Fruit fly (Drosophila melanogaster) whole organism, prepupa: ENCODE measurements around the gene CG7497.

Experiments used
- CG31627 ChIP-seq: fragments of 200-800 bp; sonication (Bioruptor generic); optimal IDR thresholded peaks from 3 replicates; lab custom pipeline; 2016; ENCODE audit warnings: missing biosample characterization, missing genetic modification characterization
- CG32006 ChIP-seq: fragments of 200-800 bp; sonication (Bioruptor generic); optimal IDR thresholded peaks from 3 replicates; lab custom pipeline; 2017; ENCODE audit warnings: missing biosample characterization, mild to moderate bottlenecking, missing genetic modification characterization
- CG6163 ChIP-seq: fragments of 200-800 bp; sonication (Bioruptor generic); IDR thresholded peaks from 3 replicates; pipeline ENCODE4 v1.3.6; 2022; ENCODE audit warnings: missing biosample characterization, missing genetic modification characterization
- CG6808 ChIP-seq: fragments of 200-800 bp; sonication (Bioruptor generic); optimal IDR thresholded peaks from 3 replicates; lab custom pipeline; 2017; ENCODE audit warnings: missing biosample characterization, missing genetic modification characterization, mild to moderate bottlenecking, moderate library complexity, missing genetic modification reagents
- topi ChIP-seq: fragments of 200-800 bp; sonication (Bioruptor generic); optimal IDR thresholded peaks from 3 replicates; lab custom pipeline; 2016; ENCODE audit warnings: missing biosample characterization, missing genetic modification characterization

DNA sequence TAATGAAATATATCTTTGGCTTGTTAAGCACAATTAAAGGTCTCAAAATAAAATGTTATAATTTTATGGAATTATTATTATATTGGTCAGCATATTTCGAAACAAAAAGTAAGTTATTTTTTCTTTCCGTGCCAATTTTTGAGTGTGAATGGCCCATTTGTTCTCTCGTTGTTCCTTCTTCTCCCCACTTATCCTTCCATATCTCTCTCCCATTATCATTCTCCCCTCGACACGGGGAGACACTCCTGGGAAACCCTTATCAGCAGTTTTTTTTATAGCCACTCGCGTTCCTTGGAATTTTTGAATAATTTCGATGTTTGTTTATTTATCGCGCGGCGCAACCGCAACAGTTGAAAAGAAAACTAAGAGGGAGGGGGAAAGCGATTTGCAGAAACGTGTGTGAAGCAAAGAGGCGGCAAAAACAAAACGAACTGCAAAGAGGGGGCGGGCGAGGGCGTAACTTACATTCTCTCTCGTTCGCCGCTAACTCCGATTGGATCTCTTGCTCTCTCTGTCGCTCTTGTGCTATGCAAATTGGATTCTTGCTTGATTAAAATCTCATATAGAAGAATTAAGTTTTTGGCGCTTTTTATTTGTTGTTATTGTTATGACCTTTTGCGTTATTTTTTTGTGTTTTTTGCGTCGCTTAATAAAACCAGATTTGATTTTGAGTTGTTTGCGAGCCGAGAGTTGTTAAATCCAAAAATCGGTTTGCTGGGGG is 34.6 kb downstream of the CG7497 start:
- TF ChIP-seq CG31627 (GFP tag; lab: Kevin White, UChicago) = no peak
- TF ChIP-seq CG6808 (GFP tag; lab: Kevin White, UChicago) = no peak
- TF ChIP-seq CG6163 (GFP tag; lab: Robert Waterston, UW) = no peak
- no peak for TF ChIP-seq CG32006 (GFP tag; lab: Kevin White, UChicago)
- peak; percentile 8 for TF ChIP-seq topi (GFP tag; lab: Kevin White, UChicago)
